Fruit fly (Drosophila melanogaster): ENCODE results near the gene LManVI.

LManVI gene

DNA sequence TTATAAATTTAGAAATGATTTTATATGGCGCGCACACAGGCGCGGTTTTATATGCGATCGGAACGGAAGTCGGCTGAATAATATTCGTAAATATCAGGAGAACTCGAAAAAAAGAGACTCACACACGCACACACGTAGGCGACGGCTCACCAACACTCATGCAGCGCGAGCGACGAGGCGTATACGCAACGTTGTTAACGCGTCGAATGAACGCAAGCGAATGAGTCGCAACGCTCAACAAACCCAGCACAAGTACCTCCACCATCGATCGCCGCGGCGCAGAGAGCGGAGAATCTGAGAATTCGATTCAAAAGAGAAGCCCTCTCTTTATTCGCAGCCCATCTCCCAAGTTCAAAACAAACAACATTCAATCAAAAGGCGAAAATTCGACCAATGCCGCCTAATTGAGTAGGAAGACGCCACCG is 45.5 kb downstream of the LManVI start (continued):
- TF ChIP-seq Hr39 (GFP tag; optimal IDR thresholded peaks at IDR 0.05) (no peak), Met (GFP tag; optimal IDR thresholded peaks at IDR 0.05) (peak; percentile 3), CG7368 (GFP tag; optimal IDR thresholded peaks at IDR 0.05) (no peak), CG32006 (GFP tag; optimal IDR thresholded peaks at IDR 0.05) (no peak), net (GFP tag; optimal IDR thresholded peaks at IDR 0.05) (peak; percentile 47), achi (GFP tag; optimal IDR thresholded peaks at IDR 0.05) (no peak), pdm3 (GFP tag; optimal IDR thresholded peaks at IDR 0.05) (no peak), acj6 (GFP tag; optimal IDR thresholded peaks at IDR 0.05) (no peak), salr (GFP tag; optimal IDR thresholded peaks at IDR 0.05) (no peak), CG8119 (GFP tag; IDR thresholded peaks at IDR 0.05) (no peak), CG4318 (GFP tag; optimal IDR thresholded peaks at IDR 0.05) (no peak), Lpt (GFP tag; optimal IDR thresholded peaks at IDR 0.05) (peak; percentile 58), Hr38 (GFP tag; optimal IDR thresholded peaks at IDR 0.05) (no peak), CG16779 (tag; optimal IDR thresholded peaks at IDR 0.05) (peak; percentile 32), CG11902 (GFP tag; optimal IDR thresholded peaks at IDR 0.05) (no peak), Hr4 (GFP tag; optimal IDR thresholded peaks at IDR 0.05) (no peak), Ets21C (GFP tag; optimal IDR thresholded peaks at IDR 0.05) (peak; percentile 1), Eip93F (GFP tag; optimal IDR thresholded peaks at IDR 0.05) (peak; percentile 61), CG6792 (GFP tag; optimal IDR thresholded peaks at IDR 0.05) (no peak), dsx (GFP tag; optimal IDR thresholded peaks at IDR 0.05; ENCODE audit: poor library complexity, severe bottlenecking) (peak; percentile 23), Blimp-1 (GFP tag; optimal IDR thresholded peaks at IDR 0.05) (no peak), CG11294 (GFP tag; IDR thresholded peaks at IDR 0.05) (peak; percentile 37; the same call in 1 of the 2 replicates), Sox102F (GFP tag; optimal IDR thresholded peaks at IDR 0.05) (peak; percentile 31), CG3032 (tag; optimal IDR thresholded peaks at IDR 0.05) (no peak), Ets96B (tag; optimal IDR thresholded peaks at IDR 0.05) (peak; percentile 5), ss (GFP tag; optimal IDR thresholded peaks at IDR 0.05) (peak; percentile 41 to 57), CG6808 (GFP tag; optimal IDR thresholded peaks at IDR 0.05) (peak; percentile 19), CG3919 (GFP tag; optimal IDR thresholded peaks at IDR 0.05) (peak; percentile 38)

DNA sequence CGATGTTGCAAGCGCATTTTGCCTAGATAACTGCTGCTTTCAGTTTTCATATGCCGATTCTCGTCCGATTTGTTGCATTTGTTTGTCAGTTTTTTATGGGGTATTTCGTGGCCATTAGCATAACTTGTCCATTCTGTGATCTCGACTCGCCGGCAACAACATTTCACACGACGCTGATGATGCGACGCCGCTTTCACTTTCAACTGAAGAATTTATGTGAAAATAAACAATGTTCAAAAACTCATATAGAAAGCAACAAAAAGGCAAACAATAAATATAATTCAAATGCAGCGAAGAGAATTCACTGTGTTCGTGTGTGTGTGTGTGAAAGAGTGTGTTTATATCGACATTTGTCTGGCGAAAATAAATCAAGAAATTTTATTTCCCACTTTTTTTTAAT is 46.1 kb downstream of the LManVI start:
- TF ChIP-seq Eip75B (GFP tag; optimal IDR thresholded peaks at IDR 0.05) (no peak), CG8632 (GFP tag; optimal IDR thresholded peaks at IDR 0.05) (no peak), Blimp-1 (GFP tag; optimal IDR thresholded peaks at IDR 0.05) (peak; percentile 34), CG11762 (GFP tag; optimal IDR thresholded peaks at IDR 0.05; ENCODE audit: insufficient read depth) (no peak), Eip93F (GFP tag; optimal IDR thresholded peaks at IDR 0.05) (no peak)

- TF ChIP-seq Sox14 (GFP tag; optimal IDR thresholded peaks at IDR 0.05) (no peak), fkh (GFP tag; optimal IDR thresholded peaks at IDR 0.05) (peak; percentile 65)
These were observed 46.7 kb downstream of the LManVI start for dm6 chr2L:8734304-8734703.

- TF ChIP-seq OdsH (GFP tag; optimal IDR thresholded peaks at IDR 0.05) (peak; percentile 16), CG32006 (GFP tag; optimal IDR thresholded peaks at IDR 0.05) (peak; percentile 11), Hr39 (GFP tag; optimal IDR thresholded peaks at IDR 0.05) (peak; percentile 8), Gug (GFP tag; IDR thresholded peaks at IDR 0.05) (peak; percentile 12; the same call in 1 of the 2 replicates), CG31627 (GFP tag; optimal IDR thresholded peaks at IDR 0.05) (peak; percentile 8), Blimp-1 (GFP tag; optimal IDR thresholded peaks at IDR 0.05) (no peak), CG11294 (GFP tag; IDR thresholded peaks at IDR 0.05) (no peak), Eip78C (GFP tag) (peak; percentile 62), Hr4 (GFP tag; optimal IDR thresholded peaks at IDR 0.05) (peak; percentile 3), CG6163 (GFP tag; IDR thresholded peaks at IDR 0.05) (peak; percentile 46; the same call in 1 of the 3 replicates)
These were observed 48.4 kb downstream of the LManVI start for dm6 chr2L:8732702-8733101.
